Worm (Caenorhabditis elegans): ENCODE measurements around the gene Y47D7A.15.

DNA sequence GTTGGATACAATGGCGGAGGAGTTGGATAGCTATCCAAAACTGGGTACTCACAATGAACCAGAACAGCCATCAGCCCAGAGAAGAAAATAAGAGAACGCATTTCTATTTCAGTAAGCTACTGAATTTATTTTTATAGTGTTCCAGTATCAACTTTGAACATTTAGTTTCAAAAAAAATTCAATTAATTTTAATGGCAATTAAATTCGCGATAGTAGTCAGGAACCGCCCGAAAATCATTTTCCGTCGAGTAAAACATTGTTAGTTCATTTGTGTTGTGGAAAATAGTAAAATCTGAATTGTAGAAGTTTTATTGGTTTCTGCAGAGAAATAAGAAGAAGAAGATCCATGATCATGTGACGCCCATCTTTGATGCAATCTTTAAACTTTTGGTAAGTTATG lies 14.9 kb downstream of the Y47D7A.15 start, which contains the start of gene Y47D7A.6:
- TF ChIP-seq elt-1 (tag; optimal IDR thresholded peaks at IDR 0.05) = no peak
- TF ChIP-seq unc-39 (tag; optimal IDR thresholded peaks at IDR 0.05) = no peak
- TF ChIP-seq R02D3.7 (tag; optimal IDR thresholded peaks at IDR 0.05) = no peak
- TF ChIP-seq pha-4 (tag; optimal IDR thresholded peaks at IDR 0.05) = no peak
- TF ChIP-seq ceh-9 (tag; optimal IDR thresholded peaks at IDR 0.05) = no peak
- TF ChIP-seq tbx-2 (tag; optimal IDR thresholded peaks at IDR 0.05) = no peak
- TF ChIP-seq ceh-82 (tag; optimal IDR thresholded peaks at IDR 0.05) = no peak
- TF ChIP-seq elt-3 (tag; optimal IDR thresholded peaks at IDR 0.05) = no peak
- no peak for TF ChIP-seq nhr-76 (tag; optimal IDR thresholded peaks at IDR 0.05)
- TF ChIP-seq nhr-237 (tag; optimal IDR thresholded peaks at IDR 0.05) = no peak
- no peak for TF ChIP-seq lin-15B (tag; optimal IDR thresholded peaks at IDR 0.05)
- TF ChIP-seq ZK546.5 (tag; optimal IDR thresholded peaks at IDR 0.05) = no peak

All from whole organism, L3 larva.